Worm (Caenorhabditis elegans): ENCODE results near the gene rom-3.

rom-3 gene

DNA sequence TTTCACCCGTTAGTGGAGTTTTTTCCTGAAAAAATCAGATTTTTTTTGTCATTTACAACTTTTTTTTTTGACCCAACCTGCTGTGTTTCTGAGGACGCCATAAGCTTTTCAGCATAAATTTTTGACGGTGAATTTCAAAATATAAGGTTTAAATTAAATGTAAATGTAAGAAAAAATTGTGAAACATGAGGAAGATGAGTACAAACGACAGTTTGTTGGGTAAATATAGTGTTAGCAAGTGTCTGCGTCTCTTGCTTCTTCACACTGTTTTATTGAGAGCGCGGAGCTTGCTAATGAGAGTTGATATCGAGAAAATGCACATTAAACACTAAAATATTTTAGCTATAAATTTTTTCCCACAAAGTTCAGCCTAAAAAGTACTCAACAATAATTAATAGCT, at the start of gene rom-3:
rom-3 (minus strand) TSS at position 101 of the 400 bp plus-strand sequence.
- TF ChIP-seq odd-2 (tag; optimal IDR thresholded peaks at IDR 0.05), result no peak
- no peak for TF ChIP-seq dmd-4 (tag; optimal IDR thresholded peaks at IDR 0.05; ENCODE audit: borderline replicate concordance)
- TF ChIP-seq unc-3 (GFP tag; conservative IDR thresholded peaks at IDR 0.05), result no peak
- no peak for TF ChIP-seq unc-3 (tag; optimal IDR thresholded peaks at IDR 0.05)
- no peak for TF ChIP-seq zip-5 (tag; optimal IDR thresholded peaks at IDR 0.05)
- TF ChIP-seq eyg-1 (tag; optimal IDR thresholded peaks at IDR 0.05), result no peak
- TF ChIP-seq hlh-6 (tag; optimal IDR thresholded peaks at IDR 0.05), result no peak
- TF ChIP-seq tbx-2 (tag; optimal IDR thresholded peaks at IDR 0.05), result no peak
- TF ChIP-seq ceh-48 (tag; optimal IDR thresholded peaks at IDR 0.05), result no peak
- TF ChIP-seq nfya-1 (tag; optimal IDR thresholded peaks at IDR 0.05), result no peak
- no peak for TF ChIP-seq ceh-30 (tag; optimal IDR thresholded peaks at IDR 0.05)
- TF ChIP-seq fkh-6 (tag; optimal IDR thresholded peaks at IDR 0.05), result no peak
- TF ChIP-seq ceh-6 (GFP tag; optimal IDR thresholded peaks at IDR 0.05), result no peak
- TF ChIP-seq ceh-45 (GFP tag; IDR thresholded peaks at IDR 0.05), result no peak
- TF ChIP-seq mec-3 (tag; optimal IDR thresholded peaks at IDR 0.05; ENCODE audit: borderline replicate concordance), result no peak
- TF ChIP-seq ceh-31 (tag; optimal IDR thresholded peaks at IDR 0.05), result no peak
- no peak for TF ChIP-seq F13H6.1 (tag; optimal IDR thresholded peaks at IDR 0.05)
- no peak for TF ChIP-seq ceh-18 (tag; optimal IDR thresholded peaks at IDR 0.05)
- TF ChIP-seq T23F11.4 (GFP tag; optimal IDR thresholded peaks at IDR 0.05), result no peak
- no peak for TF ChIP-seq dve-1 (tag; optimal IDR thresholded peaks at IDR 0.05)

DNA sequence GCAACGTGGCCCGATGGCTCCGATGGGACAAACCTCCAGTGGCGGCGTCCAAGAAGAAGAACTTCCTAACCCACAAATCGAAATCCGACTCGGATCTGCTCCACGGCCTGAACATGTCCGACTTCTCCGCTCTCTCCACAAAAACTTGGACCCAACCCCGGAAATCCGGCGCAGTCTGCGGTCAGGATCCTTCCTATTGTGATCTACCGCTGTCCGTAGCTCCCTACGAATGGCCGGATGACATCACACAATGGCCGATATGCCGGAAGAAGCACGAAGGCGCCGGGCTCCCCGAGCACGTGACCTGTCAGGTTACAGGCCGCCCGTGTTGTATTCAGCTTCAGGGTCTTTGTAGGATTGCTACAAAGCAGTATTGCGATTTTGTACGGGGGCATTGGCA, 40.0 kb upstream of the rom-3 start:
- no peak for TF ChIP-seq fkh-10 (GFP tag; optimal IDR thresholded peaks at IDR 0.05)
- peak; percentile 3 for TF ChIP-seq hlh-30 (tag; optimal IDR thresholded peaks at IDR 0.05; ENCODE audit: insufficient read depth)

DNA sequence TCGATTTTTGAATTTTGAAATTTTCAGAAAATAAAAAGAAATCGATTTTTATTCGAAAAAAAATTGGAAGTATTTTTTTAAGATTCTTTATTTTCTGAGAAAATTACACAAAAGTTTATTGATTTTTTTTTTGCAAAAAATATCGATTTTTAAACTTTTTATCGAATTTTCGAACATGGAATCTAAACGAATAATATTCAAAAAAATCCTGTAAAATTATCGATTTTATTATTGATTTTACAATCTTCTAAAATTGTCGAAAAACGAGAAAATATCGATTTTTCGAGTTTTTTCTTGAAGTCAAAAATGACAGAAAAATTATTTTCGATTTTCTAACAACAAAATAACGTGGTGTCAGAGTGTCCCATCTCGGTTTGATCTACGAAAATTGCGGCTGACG, 35.4 kb upstream of the rom-3 start:
- TF ChIP-seq npax-4 (tag; optimal IDR thresholded peaks at IDR 0.05), result no peak
- TF ChIP-seq hlh-13 (GFP tag; optimal IDR thresholded peaks at IDR 0.05), result no peak
- TF ChIP-seq unc-3 (GFP tag; conservative IDR thresholded peaks at IDR 0.05), result no peak
- no peak for TF ChIP-seq unc-3 (tag; optimal IDR thresholded peaks at IDR 0.05)
- TF ChIP-seq sdc-2 (tag; optimal IDR thresholded peaks at IDR 0.05), result no peak
- no peak for TF ChIP-seq ceh-9 (tag; optimal IDR thresholded peaks at IDR 0.05)

DNA sequence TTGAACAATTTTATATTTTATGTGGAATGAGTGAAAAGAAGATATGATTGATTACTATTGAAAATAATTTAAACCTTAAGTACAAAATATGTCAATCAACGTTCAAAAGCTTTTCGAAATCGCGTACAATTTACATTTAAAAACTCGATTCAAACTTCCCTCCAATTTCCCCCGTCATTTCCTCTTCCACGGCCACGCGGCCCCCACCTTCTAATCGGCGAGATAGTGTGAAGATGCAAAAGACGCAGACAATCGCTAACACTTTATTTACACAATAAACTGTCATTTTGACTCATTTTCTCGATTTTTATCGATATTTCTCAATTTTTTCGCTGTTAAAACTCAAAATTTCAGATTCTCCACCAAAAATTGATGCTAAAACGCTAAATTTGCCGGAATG, 25.1 kb upstream of the rom-3 start, which contains the start of gene rom-4:
rom-4 (plus strand) TSS at position 398 of the 400 bp plus-strand sequence.
- TF ChIP-seq madf-2 (tag; optimal IDR thresholded peaks at IDR 0.05) (no peak), hlh-6 (tag; optimal IDR thresholded peaks at IDR 0.05) (no peak), pat-9 (tag; optimal IDR thresholded peaks at IDR 0.05) (no peak), hlh-15 (tag; optimal IDR thresholded peaks at IDR 0.05) (peak; percentile 19), gmeb-2 (tag; optimal IDR thresholded peaks at IDR 0.05) (no peak), rnt-1 (tag; optimal IDR thresholded peaks at IDR 0.05) (peak; percentile 57), zip-5 (tag; optimal IDR thresholded peaks at IDR 0.05) (peak; percentile 71), C38D4.7 (GFP tag; optimal IDR thresholded peaks at IDR 0.05) (no peak), ttx-3 (tag; optimal IDR thresholded peaks at IDR 0.05) (no peak), odd-2 (tag; optimal IDR thresholded peaks at IDR 0.05) (no peak), che-1 (tag; optimal IDR thresholded peaks at IDR 0.05) (no peak), ceh-19 (GFP tag; optimal IDR thresholded peaks at IDR 0.05) (no peak), eyg-1 (tag; optimal IDR thresholded peaks at IDR 0.05) (no peak), pha-4 (tag; optimal IDR thresholded peaks at IDR 0.05) (no peak), C08G9.2 (tag; optimal IDR thresholded peaks at IDR 0.05) (peak; percentile 97), T23F11.4 (GFP tag; optimal IDR thresholded peaks at IDR 0.05) (no peak), fax-1 (tag; optimal IDR thresholded peaks at IDR 0.05) (no peak), ceh-34 (tag; optimal IDR thresholded peaks at IDR 0.05) (peak; percentile 17), ceh-18 (tag; optimal IDR thresholded peaks at IDR 0.05) (peak; percentile 38), sdc-2 (tag; optimal IDR thresholded peaks at IDR 0.05) (peak; percentile 10), ceh-6 (GFP tag; optimal IDR thresholded peaks at IDR 0.05) (no peak), unc-86 (tag; optimal IDR thresholded peaks at IDR 0.05) (peak; percentile 23), K02D7.2 (tag; optimal IDR thresholded peaks at IDR 0.05) (no peak), ceh-2 (tag; optimal IDR thresholded peaks at IDR 0.05) (peak; percentile 95), hlh-8 (tag; optimal IDR thresholded peaks at IDR 0.05) (peak; percentile 65), unc-55 (GFP tag; optimal IDR thresholded peaks at IDR 0.05) (no peak), fkh-10 (GFP tag; optimal IDR thresholded peaks at IDR 0.05) (no peak), pros-1 (tag; optimal IDR thresholded peaks at IDR 0.05) (no peak), elt-4 (tag; optimal IDR thresholded peaks at IDR 0.05) (no peak), lim-6 (tag; optimal IDR thresholded peaks at IDR 0.05) (peak; percentile 66), nhr-232 (tag; optimal IDR thresholded peaks at IDR 0.05) (no peak)

Data from whole organism, late embryonic.